Fruit fly (Drosophila melanogaster) whole organism, wandering third instar larva: ENCODE data around the gene ppk.

Experiments used
- CG32264 ChIP-seq: fragments of 200-800 bp; sonication (Bioruptor generic); optimal IDR thresholded peaks from 2 replicates; lab custom pipeline; 2016; ENCODE audit warnings: missing biosample characterization, missing genetic modification characterization
- HLH106 ChIP-seq: fragments of 200-800 bp; optimal IDR thresholded peaks from 3 replicates; lab custom pipeline; 2019; ENCODE audit warnings: missing biosample characterization, mild to moderate bottlenecking, missing genetic modification characterization, moderate library complexity
- Hr78 ChIP-seq: fragments of >200 bp; optimal IDR thresholded peaks from 2 replicates; lab custom pipeline; 2017; ENCODE audit warnings: missing biosample characterization, missing genetic modification characterization
- Vsx2 ChIP-seq: fragments of 200-300, 225-300 bp; sonication (Bioruptor generic); optimal IDR thresholded peaks from 2 replicates; lab custom pipeline; 2018; ENCODE audit warnings: missing biosample characterization, missing genetic modification characterization; ENCODE audit not compliant: partially characterized antibody
- dl ChIP-seq, 2 experiments: fragments of 175-275, 200-275 bp in 1 of 2; fragments of 200-275 bp in 1 of 2; sonication (Bioruptor generic); optimal IDR thresholded peaks; lab custom pipeline; 2018; ENCODE audit warnings: mild to moderate bottlenecking in 2 of 2, missing biosample characterization in 2 of 2, missing genetic modification characterization in 2 of 2, moderate library complexity in 2 of 2; ENCODE audit not compliant: partially characterized antibody in 2 of 2, insufficient read depth in 1 of 2
- ey ChIP-seq: fragments of 200-800 bp; sonication (Bioruptor generic); optimal IDR thresholded peaks from 2 replicates; lab custom pipeline; 2016; ENCODE audit warnings: missing biosample characterization, missing genetic modification characterization
- fru ChIP-seq: fragments of 200-800 bp; sonication (Bioruptor generic); optimal IDR thresholded peaks from 3 replicates; lab custom pipeline; 2016; ENCODE audit warnings: missing biosample characterization, mild to moderate bottlenecking, missing genetic modification characterization
- h ChIP-seq: fragments of 200-800 bp; sonication (Bioruptor generic); optimal IDR thresholded peaks from 3 replicates; lab custom pipeline; 2016; ENCODE audit warnings: missing biosample characterization, mild to moderate bottlenecking, missing genetic modification characterization
- jim ChIP-seq: fragments of 175-275, 200-325 bp; sonication (Bioruptor generic); optimal IDR thresholded peaks from 2 replicates; lab custom pipeline; 2016; ENCODE audit warnings: missing biosample characterization, mild to moderate bottlenecking, missing genetic modification characterization
- sage ChIP-seq: fragments of 200-800 bp; sonication (Bioruptor generic); optimal IDR thresholded peaks from 2 replicates; lab custom pipeline; 2016; ENCODE audit warnings: missing biosample characterization, mild to moderate bottlenecking, missing genetic modification characterization
- sv ChIP-seq: fragments of 200-800 bp; sonication (Bioruptor generic); optimal IDR thresholded peaks from 3 replicates; lab custom pipeline; 2016; ENCODE audit warnings: missing biosample characterization, missing genetic modification characterization

DNA sequence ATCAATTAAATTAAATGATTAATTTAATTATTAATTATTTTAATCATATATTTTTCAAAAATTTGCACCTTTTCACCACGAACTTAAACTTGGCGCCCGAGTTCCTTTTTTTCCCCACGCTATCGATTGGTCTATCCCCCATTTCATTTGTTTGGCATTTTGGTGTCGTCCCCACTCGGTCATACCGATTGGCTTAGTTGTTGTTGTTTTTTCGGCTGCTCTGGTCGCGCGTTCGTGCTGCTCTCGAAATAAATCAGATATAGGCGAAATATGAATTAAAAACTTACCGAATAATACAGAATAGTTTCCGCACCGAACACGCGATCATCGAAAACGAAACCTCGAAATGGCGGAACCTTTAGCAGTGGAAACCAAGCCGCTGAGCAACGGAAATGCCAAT lies 47.0 kb downstream of the ppk start, which contains the start of gene CG33090:
- TF ChIP-seq jim (GFP tag; lab: Kevin White, UChicago) (no peak), ey (GFP tag; lab: Kevin White, UChicago) (no peak), HLH106 (tag; lab: Kevin White, UChicago) (no peak), Vsx2 (GFP tag; lab: Kevin White, UChicago) (no peak), fru (GFP tag; lab: Kevin White, UChicago) (no peak), Hr78 (no peak), sv (no peak), dl (GFP tag; optimal IDR thresholded peaks at IDR 0.05; lab: Kevin White, UChicago; ENCODE audit: insufficient read depth in 1 of 2, partially characterized antibody in 2 of 2) (no peak), CG32264 (GFP tag; lab: Kevin White, UChicago) (no peak), sage (peak; percentile 15), h (GFP tag; lab: Kevin White, UChicago) (no peak)
